Fruit fly (Drosophila melanogaster) whole organism, prepupa: Measurements from ENCODE around the gene CG4020.
A peak's percentile ranks its signal among the peaks of the same experiment; 100 is the strongest.
"Not testable (repeated sequence)": the region's sequence is repeated elsewhere in the genome, so short reads cannot be mapped to it uniquely, and the experiment has no call there.

Source experiments
- CG10631 ChIP-seq: fragments of 200-800 bp; sonication (Bioruptor generic); optimal IDR thresholded peaks from 2 replicates; lab custom pipeline; 2016; ENCODE audit warnings: missing biosample characterization, missing genetic modification characterization
- CG11294 ChIP-seq: fragments of 200-800 bp; sonication (Bioruptor generic); IDR thresholded peaks from 2 replicates; pipeline ENCODE4 v1.3.6; 2022; ENCODE audit warnings: missing biosample characterization, missing genetic modification characterization
- CG1621 ChIP-seq: fragments of 200-800 bp; sonication (Bioruptor generic); optimal IDR thresholded peaks from 3 replicates; lab custom pipeline; 2018; ENCODE audit warnings: missing biosample characterization, mild to moderate bottlenecking, missing genetic modification characterization
- CG16779 ChIP-seq: fragments of 200-800 bp; sonication (Bioruptor generic); optimal IDR thresholded peaks from 3 replicates; lab custom pipeline; 2017; ENCODE audit warnings: missing biosample characterization, mild to moderate bottlenecking, missing genetic modification characterization
- CG3032 ChIP-seq: fragments of 200-800 bp; optimal IDR thresholded peaks from 2 replicates; lab custom pipeline; 2019; ENCODE audit warnings: missing biosample characterization, mild to moderate bottlenecking, missing genetic modification characterization, moderate library complexity
- CG6163 ChIP-seq: fragments of 200-800 bp; sonication (Bioruptor generic); IDR thresholded peaks from 3 replicates; pipeline ENCODE4 v1.3.6; 2022; ENCODE audit warnings: missing biosample characterization, missing genetic modification characterization
- CG6276 ChIP-seq: fragments of 200-800 bp; sonication (Bioruptor generic); optimal IDR thresholded peaks from 2 replicates; lab custom pipeline; 2017; ENCODE audit warnings: missing biosample characterization, mild to moderate bottlenecking, missing genetic modification characterization
- CG6792 ChIP-seq: fragments of 200-800 bp; sonication (Bioruptor generic); optimal IDR thresholded peaks from 3 replicates; lab custom pipeline; 2016; ENCODE audit warnings: missing biosample characterization, missing genetic modification characterization
- CG6808 ChIP-seq: fragments of 200-800 bp; sonication (Bioruptor generic); optimal IDR thresholded peaks from 3 replicates; lab custom pipeline; 2017; ENCODE audit warnings: missing biosample characterization, missing genetic modification characterization, mild to moderate bottlenecking, moderate library complexity, missing genetic modification reagents
- CG8632 ChIP-seq: fragments of 200-800 bp; sonication (Bioruptor generic); optimal IDR thresholded peaks from 3 replicates; lab custom pipeline; 2016; ENCODE audit warnings: missing biosample characterization, missing genetic modification characterization
- CG9139 ChIP-seq: fragments of 200-800 bp; sonication (Bioruptor generic); optimal IDR thresholded peaks from 3 replicates; lab custom pipeline; 2017; ENCODE audit warnings: missing biosample characterization, mild to moderate bottlenecking, missing genetic modification characterization
- Eip78C ChIP-seq: fragments of 200-800 bp; sonication (Bioruptor generic); peaks from one replicate; lab custom pipeline; 2016; ENCODE audit warnings: missing biosample characterization, missing genetic modification characterization
- Hr38 ChIP-seq: sonication (Bioruptor generic); optimal IDR thresholded peaks from 2 replicates; lab custom pipeline; 2016; ENCODE audit warnings: missing biosample characterization, missing genetic modification characterization
- Met ChIP-seq: fragments of 200-800 bp; sonication (Bioruptor generic); optimal IDR thresholded peaks from 3 replicates; lab custom pipeline; 2016; ENCODE audit warnings: missing biosample characterization, missing genetic modification characterization
- OdsH ChIP-seq: fragments of 200-800 bp; sonication (Bioruptor generic); optimal IDR thresholded peaks from 3 replicates; lab custom pipeline; 2016; ENCODE audit warnings: missing biosample characterization, missing genetic modification characterization
- Smox ChIP-seq: fragments of 200-800 bp; sonication (Bioruptor generic); optimal IDR thresholded peaks from 3 replicates; lab custom pipeline; 2016; ENCODE audit warnings: missing biosample characterization, missing genetic modification characterization
- Sox15 ChIP-seq: fragments of 200-800 bp; sonication (Bioruptor generic); optimal IDR thresholded peaks from 3 replicates; lab custom pipeline; 2016; ENCODE audit warnings: missing biosample characterization, missing genetic modification characterization
- achi ChIP-seq: fragments of 200-800 bp; sonication (Bioruptor generic); optimal IDR thresholded peaks from 3 replicates; lab custom pipeline; 2016; ENCODE audit warnings: missing biosample characterization, missing genetic modification characterization
- dac ChIP-seq: fragments of 200-800 bp; sonication (Bioruptor generic); optimal IDR thresholded peaks from 2 replicates; lab custom pipeline; 2017; ENCODE audit warnings: missing biosample characterization, mild to moderate bottlenecking, missing genetic modification characterization
- dsx ChIP-seq: fragments of 200-800 bp; optimal IDR thresholded peaks from 3 replicates; lab custom pipeline; 2019; ENCODE audit warnings: missing biosample characterization, mild to moderate bottlenecking, missing genetic modification characterization, moderate library complexity; ENCODE audit not compliant: poor library complexity, severe bottlenecking
- eg ChIP-seq: fragments of 200-800 bp; sonication (Bioruptor generic); IDR thresholded peaks from 3 replicates; pipeline ENCODE4 v1.3.6; 2022; ENCODE audit warnings: missing biosample characterization, missing genetic modification characterization
- esn ChIP-seq: fragments of 200-800 bp; sonication (Bioruptor generic); optimal IDR thresholded peaks from 2 replicates; lab custom pipeline; 2016; ENCODE audit warnings: missing biosample characterization, mild to moderate bottlenecking, missing genetic modification characterization, moderate library complexity
- fd85E ChIP-seq: fragments of 200-800 bp; sonication (Bioruptor generic); optimal IDR thresholded peaks from 3 replicates; lab custom pipeline; 2016; ENCODE audit warnings: missing biosample characterization, missing genetic modification characterization
- fkh ChIP-seq: fragments of 200-800 bp; sonication (Bioruptor generic); optimal IDR thresholded peaks from 3 replicates; lab custom pipeline; 2017; ENCODE audit warnings: missing biosample characterization, mild to moderate bottlenecking, missing genetic modification characterization, moderate library complexity
- ss ChIP-seq, 2 experiments: fragments of 200-800 bp; sonication (Bioruptor generic); optimal IDR thresholded peaks; 2 replicates in 1 of 2; 3 replicates in 1 of 2; lab custom pipeline; 2017 to 2018; ENCODE audit warnings: mild to moderate bottlenecking in 2 of 2, missing biosample characterization in 2 of 2, missing genetic modification characterization in 2 of 2, moderate library complexity in 1 of 2
- svp ChIP-seq: fragments of 200-800 bp; sonication (Bioruptor generic); peaks from one replicate; lab custom pipeline; 2016; ENCODE audit warnings: missing biosample characterization, missing genetic modification characterization
- topi ChIP-seq: fragments of 200-800 bp; sonication (Bioruptor generic); optimal IDR thresholded peaks from 3 replicates; lab custom pipeline; 2016; ENCODE audit warnings: missing biosample characterization, missing genetic modification characterization
- vri ChIP-seq: fragments of 200-800 bp; sonication (Bioruptor generic); optimal IDR thresholded peaks from 3 replicates; lab custom pipeline; 2016; ENCODE audit warnings: missing biosample characterization, mild to moderate bottlenecking, missing genetic modification characterization

CG4020 gene

DNA sequence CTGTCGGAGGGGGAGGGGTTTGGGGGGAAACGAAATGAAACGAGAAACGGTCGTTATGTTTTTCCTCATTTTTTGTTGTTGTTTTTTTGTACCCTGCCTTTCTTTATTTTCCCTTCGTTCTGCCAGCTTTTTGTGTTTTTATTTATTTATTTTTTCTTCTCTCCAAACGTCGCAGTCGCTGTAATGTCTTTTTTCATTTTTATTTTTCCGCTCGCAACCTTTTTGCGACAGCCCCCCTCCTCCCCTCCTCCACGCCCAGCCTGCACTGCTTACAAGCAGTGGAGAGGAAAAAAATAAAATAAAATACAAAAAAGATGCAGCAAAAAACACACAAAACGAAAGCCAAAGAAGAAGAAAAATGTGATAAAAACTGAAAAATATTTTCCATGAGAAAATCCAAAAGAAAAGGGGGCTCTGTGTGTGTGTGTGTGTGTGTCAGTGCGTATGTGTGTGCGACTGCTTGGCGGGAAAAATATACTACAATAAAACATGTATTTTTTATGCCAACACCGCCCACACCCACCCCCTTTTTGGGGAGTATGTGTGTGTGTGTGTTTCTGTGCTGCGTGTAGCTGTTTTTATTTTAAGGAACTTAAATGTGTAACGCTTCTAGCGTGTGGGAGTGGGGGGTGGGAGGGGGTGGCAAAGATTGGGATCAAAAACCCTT is 29.7 kb downstream of the CG4020 start (continued):
- no peak for TF ChIP-seq fkh (GFP tag; lab: Kevin White, UChicago)
- TF ChIP-seq CG3032 (tag; lab: Kevin White, UChicago), result peak; percentile 85
- TF ChIP-seq CG10631, result peak; percentile 33
- peak; percentile 47 for TF ChIP-seq CG8632 (GFP tag; lab: Kevin White, UChicago)
- peak; percentile 95 for TF ChIP-seq dac
- TF ChIP-seq dsx (GFP tag; lab: Kevin White, UChicago), result peak; percentile 75
- TF ChIP-seq eg, result peak; percentile 91
- no peak for TF ChIP-seq Sox15 (GFP tag; lab: Kevin White, UChicago)
- TF ChIP-seq OdsH (GFP tag; lab: Kevin White, UChicago), result peak; percentile 46
- no peak for TF ChIP-seq esn (GFP tag; lab: Kevin White, UChicago)
- peak; percentile 86 for TF ChIP-seq CG16779 (tag; lab: Kevin White, UChicago)
- no peak for TF ChIP-seq fd85E
- TF ChIP-seq CG6792 (GFP tag; lab: Kevin White, UChicago), result peak; percentile 42
- no peak for TF ChIP-seq topi
- peak; percentile 90 for TF ChIP-seq CG6276 (GFP tag; lab: Kevin White, UChicago)
- TF ChIP-seq vri, result no peak
- TF ChIP-seq CG6163 (GFP tag; lab: Robert Waterston, UW), result peak; percentile 85
- TF ChIP-seq CG9139, result peak; percentile 89
- peak; percentile 60 for TF ChIP-seq Eip78C (GFP tag; lab: Kevin White, UChicago)

DNA sequence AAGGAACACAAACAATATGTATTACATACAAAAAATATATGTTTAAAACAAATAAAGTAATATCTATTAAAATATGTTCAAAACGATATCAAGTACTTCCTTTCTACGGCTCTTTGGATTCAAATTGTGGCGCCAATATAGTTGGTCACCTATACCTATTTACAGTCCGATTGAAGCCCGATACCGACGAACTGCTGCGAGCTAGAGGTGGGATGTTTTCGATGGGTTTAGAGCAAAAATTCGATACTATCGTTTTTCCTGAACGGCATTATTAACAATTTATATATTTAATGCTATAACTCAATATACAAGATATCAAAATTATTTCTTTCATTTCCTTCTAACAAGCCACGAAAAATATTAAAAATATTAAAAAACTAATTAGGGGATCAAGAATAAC is 36.3 kb downstream of the CG4020 start:
- TF ChIP-seq CG1621 (tag; lab: Kevin White, UChicago), result peak; percentile 22
- TF ChIP-seq Eip78C (GFP tag; lab: Kevin White, UChicago), result peak; percentile 10
- no peak for TF ChIP-seq Met

DNA sequence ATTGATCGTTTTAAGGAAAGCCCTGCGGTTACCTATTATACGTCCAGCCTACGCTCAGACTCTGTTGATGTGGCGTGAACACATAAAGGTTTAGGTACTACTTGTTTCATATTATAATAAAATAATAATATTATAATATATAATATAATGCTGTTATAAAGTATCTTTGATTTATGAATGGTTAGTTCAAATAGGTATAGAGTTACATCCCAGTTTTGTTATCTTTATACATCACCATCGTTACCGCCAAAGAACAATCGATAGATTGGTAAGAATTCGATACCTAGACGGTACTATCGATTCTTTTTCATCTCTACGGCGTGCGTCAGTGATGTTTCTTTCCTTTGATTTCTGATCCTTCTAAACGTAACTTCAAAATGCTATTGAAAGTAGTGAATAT is 36.8 kb downstream of the CG4020 start, which contains the start of gene CG12728:
Gene CG12728, plus strand, starts transcription at position 301 of the 400 bp plus-strand sequence.
- TF ChIP-seq fkh (GFP tag; lab: Kevin White, UChicago); CG11294 (GFP tag; lab: Robert Waterston, UW); CG6792 (GFP tag; lab: Kevin White, UChicago): not testable (repeated sequence)

DNA sequence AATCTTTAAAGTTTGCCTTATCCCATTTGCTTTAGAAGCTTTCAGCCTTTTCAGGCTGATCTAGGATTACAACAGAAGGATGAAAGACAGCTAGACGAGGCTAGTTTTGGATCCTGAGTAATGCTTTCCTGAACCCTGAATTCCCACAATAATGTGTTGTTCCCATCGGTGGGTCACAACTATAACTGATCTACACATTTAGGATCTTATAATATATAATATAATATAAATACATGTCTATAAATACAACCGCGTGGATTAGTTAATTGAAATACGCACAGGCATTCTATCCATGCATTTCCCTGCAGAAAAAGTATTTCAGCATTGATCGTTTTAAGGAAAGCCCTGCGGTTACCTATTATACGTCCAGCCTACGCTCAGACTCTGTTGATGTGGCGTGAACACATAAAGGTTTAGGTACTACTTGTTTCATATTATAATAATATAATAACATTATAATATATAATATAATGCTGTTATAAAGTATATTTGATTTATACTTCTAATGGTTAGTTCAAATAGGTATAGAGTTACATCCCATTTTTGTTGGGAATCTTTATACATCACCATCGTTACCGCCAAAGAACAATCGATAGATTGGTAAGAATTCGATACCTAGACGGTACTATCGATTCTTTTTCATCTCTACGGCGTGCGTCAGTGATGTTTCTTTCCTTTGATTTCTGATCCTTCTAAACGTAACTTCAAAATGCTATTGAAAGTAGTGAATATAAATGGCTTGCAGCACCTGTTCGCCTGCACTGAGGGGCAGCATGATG is 39.7 kb downstream of the CG4020 start, which contains the start of gene CG32756:
Gene CG32756, plus strand, starts transcription at position 631 of the 779 bp plus-strand sequence.
- not testable (repeated sequence) for TF ChIP-seq Hr38; svp (GFP tag; lab: Kevin White, UChicago); CG16779 (tag; lab: Kevin White, UChicago)

DNA sequence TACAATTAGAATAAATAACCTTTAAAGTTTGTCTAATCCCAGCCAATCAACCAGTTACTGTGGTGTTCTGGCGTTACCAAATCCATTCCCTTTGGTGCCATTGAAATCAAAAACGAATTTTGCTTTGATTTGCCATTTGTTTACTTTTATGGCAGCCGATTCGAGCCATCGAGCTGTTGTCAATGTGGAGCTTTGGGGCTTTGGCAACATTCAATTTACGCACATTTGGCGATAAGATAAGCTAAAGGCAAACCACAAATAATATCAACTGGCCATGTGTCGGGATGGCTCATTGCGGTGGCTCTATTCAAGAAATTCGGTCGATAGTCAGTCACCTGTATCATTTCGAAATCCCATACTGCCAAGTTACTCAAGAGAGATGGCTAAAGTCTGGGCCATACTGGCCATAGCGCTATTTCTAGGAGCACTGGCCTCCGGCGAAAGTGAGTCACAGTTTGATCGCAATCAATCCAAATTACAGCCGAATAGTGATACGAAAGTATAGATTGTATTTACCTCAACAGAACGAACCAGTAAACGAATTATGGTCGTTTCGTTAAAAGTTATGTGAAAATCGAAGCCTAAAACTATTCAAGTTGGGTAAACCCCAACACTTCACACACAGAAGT is 42.4 kb downstream of the CG4020 start, which contains the start of gene CG6041:
Gene CG6041, plus strand, starts transcription at position 291 of the 629 bp plus-strand sequence.
- TF ChIP-seq CG1621 (tag; lab: Kevin White, UChicago) (no peak), CG11294 (GFP tag; lab: Robert Waterston, UW) (no peak), OdsH (GFP tag; lab: Kevin White, UChicago) (no peak), dac (no peak), Smox (GFP tag; lab: Kevin White, UChicago) (no peak), achi (GFP tag; lab: Kevin White, UChicago) (no peak), CG10631 (no peak), Sox15 (GFP tag; lab: Kevin White, UChicago) (no peak), ss (GFP tag; optimal IDR thresholded peaks at IDR 0.05; lab: Kevin White, UChicago) (no peak), CG6808 (GFP tag; lab: Kevin White, UChicago) (no peak)
